Worm (Caenorhabditis elegans) whole organism, mixed stage, embryonic: ENCODE data around the gene mks-3.

Source experiments
- M03D4.4 ChIP-seq: sonication (generic microtip); optimal IDR thresholded peaks from 2 replicates; lab custom pipeline; 2017; ENCODE audit warnings: mild to moderate bottlenecking, missing genetic modification characterization, missing compliant biosample characterization
- bed-3 ChIP-seq: fragments of 200-800 bp; sonication (Bioruptor generic); optimal IDR thresholded peaks from 3 replicates; lab custom pipeline; 2018; ENCODE audit warnings: mild to moderate bottlenecking, missing genetic modification characterization, moderate library complexity, missing compliant biosample characterization
- blmp-1 ChIP-seq: fragments of 150-350 bp; optimal IDR thresholded peaks from 2 replicates; lab custom pipeline; 2014; ENCODE audit warnings: missing biosample characterization, missing genetic modification characterization
- ceh-39 ChIP-seq: fragments of 150-350 bp; optimal IDR thresholded peaks from 2 replicates; lab custom pipeline; 2014; ENCODE audit warnings: missing biosample characterization, missing genetic modification characterization
- ceh-43 ChIP-seq: fragments of 200-800 bp; sonication (Bioruptor generic); optimal IDR thresholded peaks from 2 replicates; lab custom pipeline; 2018; ENCODE audit warnings: mild to moderate bottlenecking, missing genetic modification characterization, moderate library complexity, missing compliant biosample characterization
- ces-1 ChIP-seq: fragments of 150-350 bp; optimal IDR thresholded peaks from 2 replicates; lab custom pipeline; 2014; ENCODE audit warnings: missing biosample characterization, missing genetic modification reagents, missing genetic modification characterization
- cnd-1 ChIP-seq: fragments of 200-800 bp; sonication (Bioruptor generic); optimal IDR thresholded peaks from 2 replicates; lab custom pipeline; 2018; ENCODE audit warnings: mild to moderate bottlenecking, missing genetic modification characterization, missing compliant biosample characterization
- elt-3 ChIP-seq: fragments of 150-350 bp; optimal IDR thresholded peaks from 2 replicates; lab custom pipeline; 2014; ENCODE audit warnings: missing biosample characterization, missing genetic modification characterization
- flh-1 ChIP-seq: fragments of 200-800 bp; sonication (Bioruptor generic); optimal IDR thresholded peaks from 2 replicates; lab custom pipeline; 2018; ENCODE audit warnings: mild to moderate bottlenecking, missing genetic modification characterization, moderate library complexity, missing compliant biosample characterization
- ham-2 ChIP-seq: fragments of 200-800 bp; sonication (Bioruptor generic); optimal IDR thresholded peaks from 2 replicates; lab custom pipeline; 2018; ENCODE audit warnings: mild to moderate bottlenecking, missing genetic modification characterization, missing compliant biosample characterization
- hlh-1 ChIP-seq: fragments of 150-350 bp; optimal IDR thresholded peaks from 2 replicates; lab custom pipeline; 2014; ENCODE audit warnings: missing biosample characterization, missing genetic modification reagents, missing genetic modification characterization
- lin-13 ChIP-seq: fragments of 150-350 bp; optimal IDR thresholded peaks from 2 replicates; lab custom pipeline; 2014; ENCODE audit warnings: missing biosample characterization, missing genetic modification characterization
- lin-32 ChIP-seq: fragments of 200-800 bp; sonication (Bioruptor generic); optimal IDR thresholded peaks from 2 replicates; lab custom pipeline; 2018; ENCODE audit warnings: mild to moderate bottlenecking, missing genetic modification characterization, missing compliant biosample characterization
- lsy-2 ChIP-seq: fragments of 150-350 bp; optimal IDR thresholded peaks from 2 replicates; lab custom pipeline; 2014; ENCODE audit warnings: missing biosample characterization, missing genetic modification characterization
- mab-5 ChIP-seq: fragments of 150-350 bp; optimal IDR thresholded peaks from 2 replicates; lab custom pipeline; 2014; ENCODE audit warnings: missing biosample characterization, missing genetic modification characterization
- mep-1 ChIP-seq: fragments of 150-350 bp; optimal IDR thresholded peaks from 2 replicates; lab custom pipeline; 2017; ENCODE audit warnings: missing biosample characterization, missing genetic modification reagents, missing genetic modification characterization, inconsistent platforms
- mls-2 ChIP-seq: sonication (generic microtip); optimal IDR thresholded peaks from 2 replicates; lab custom pipeline; 2016; ENCODE audit warnings: mild to moderate bottlenecking, missing genetic modification characterization, moderate library complexity, missing compliant biosample characterization
- nhr-12 ChIP-seq: fragments of 150-350 bp; optimal IDR thresholded peaks from 2 replicates; lab custom pipeline; 2014; ENCODE audit warnings: missing biosample characterization, missing genetic modification characterization
- nhr-2 ChIP-seq: fragments of 150-350 bp; optimal IDR thresholded peaks from 2 replicates; lab custom pipeline; 2014; ENCODE audit warnings: missing biosample characterization, missing genetic modification characterization
- nhr-237 ChIP-seq: fragments of 150-350 bp; optimal IDR thresholded peaks from 2 replicates; lab custom pipeline; 2014; ENCODE audit warnings: missing biosample characterization, missing genetic modification characterization
- nhr-76 ChIP-seq: sonication (generic microtip); optimal IDR thresholded peaks from 2 replicates; lab custom pipeline; 2017; ENCODE audit warnings: missing biosample characterization, missing genetic modification characterization
- pha-4 ChIP-seq: fragments of 150-350 bp; optimal IDR thresholded peaks from 2 replicates; lab custom pipeline; 2018; ENCODE audit warnings: missing biosample characterization, missing genetic modification reagents, missing genetic modification characterization
- sem-2 ChIP-seq: fragments of 200-800 bp; sonication (Bioruptor generic); optimal IDR thresholded peaks from 2 replicates; lab custom pipeline; 2018; ENCODE audit warnings: mild to moderate bottlenecking, missing genetic modification characterization, missing compliant biosample characterization
- snpc-4 ChIP-seq: fragments of 150-350 bp; optimal IDR thresholded peaks from 2 replicates; lab custom pipeline; 2014; ENCODE audit warnings: missing biosample characterization, missing genetic modification characterization
- sptf-1 ChIP-seq: sonication (generic microtip); optimal IDR thresholded peaks from 2 replicates; lab custom pipeline; 2017; ENCODE audit warnings: mild to moderate bottlenecking, missing genetic modification characterization, moderate library complexity, missing compliant biosample characterization
- tbx-8 ChIP-seq: fragments of 200-800 bp; sonication (Bioruptor generic); optimal IDR thresholded peaks from 2 replicates; lab custom pipeline; 2018; ENCODE audit warnings: mild to moderate bottlenecking, missing genetic modification characterization, moderate library complexity, missing compliant biosample characterization
- unc-39 ChIP-seq: fragments of 150-350 bp; optimal IDR thresholded peaks from 2 replicates; lab custom pipeline; 2014; ENCODE audit warnings: missing biosample characterization, missing genetic modification characterization
- unc-62 ChIP-seq: fragments of 150-350 bp; optimal IDR thresholded peaks from 2 replicates; lab custom pipeline; 2014; ENCODE audit warnings: missing biosample characterization, missing genetic modification reagents, missing genetic modification characterization
- zip-8 ChIP-seq: fragments of 150-350 bp; optimal IDR thresholded peaks from 2 replicates; lab custom pipeline; 2014; ENCODE audit warnings: missing biosample characterization, missing genetic modification characterization
- ztf-11 ChIP-seq: fragments of 150-350 bp; optimal IDR thresholded peaks from 2 replicates; lab custom pipeline; 2014; ENCODE audit warnings: missing biosample characterization, missing genetic modification characterization

mks-3 gene

ce11 chrII:7628640-7629039 is 45.2 kb upstream of the mks-3 start:
- TF ChIP-seq ces-1 (no peak), pha-4 (tag; lab: Kevin White, UChicago) (no peak), elt-3 (tag; lab: Kevin White, UChicago) (no peak), cnd-1 (no peak), lin-13 (no peak), ham-2 (GFP tag; lab: Kevin White, UChicago) (no peak), nhr-237 (no peak), mep-1 (no peak), sptf-1 (tag; lab: Kevin White, UChicago) (no peak), bed-3 (GFP tag; lab: Kevin White, UChicago) (no peak), tbx-8 (no peak), ceh-39 (no peak), snpc-4 (tag; lab: Kevin White, UChicago) (no peak), unc-39 (no peak)
- TF ChIP-seq, all 35 proteins: peak for 0

- no peak for TF ChIP-seq zip-8 (tag; lab: Kevin White, UChicago)
- peak; percentile 89 for TF ChIP-seq ces-1
- TF ChIP-seq, all 35 proteins: peak for 1
These were observed 41.5 kb upstream of the mks-3 start for ce11 chrII:7624995-7625394.

ce11 chrII:7624272-7624671 is 40.8 kb upstream of the mks-3 start:
- TF ChIP-seq lin-32 (peak; percentile 39), nhr-76 (tag; lab: Kevin White, UChicago) (no peak), zip-8 (tag; lab: Kevin White, UChicago) (no peak), mls-2 (tag; lab: Kevin White, UChicago) (peak; percentile 2), ham-2 (GFP tag; lab: Kevin White, UChicago) (peak; percentile 33), hlh-1 (tag; lab: Kevin White, UChicago) (peak; percentile 9)

- TF ChIP-seq sptf-1 (tag; lab: Kevin White, UChicago) (no peak), mab-5 (no peak), ztf-11 (tag; lab: Kevin White, UChicago) (no peak), bed-3 (GFP tag; lab: Kevin White, UChicago) (no peak), nhr-12 (tag; lab: Kevin White, UChicago) (no peak), lsy-2 (tag; lab: Kevin White, UChicago) (no peak), unc-62 (GFP tag; lab: Kevin White, UChicago) (peak; percentile 24), nhr-237 (no peak), pha-4 (tag; lab: Kevin White, UChicago) (peak; percentile 72), snpc-4 (tag; lab: Kevin White, UChicago) (no peak), sem-2 (no peak), hlh-1 (tag; lab: Kevin White, UChicago) (no peak), ceh-43 (GFP tag; lab: Kevin White, UChicago) (no peak), lin-13 (no peak), elt-3 (tag; lab: Kevin White, UChicago) (no peak), tbx-8 (no peak)
- TF ChIP-seq, all 35 proteins: peak for 2
These were observed 40.0 kb upstream of the mks-3 start for ce11 chrII:7623466-7623865.

ce11 chrII:7621513-7621912 is 38.1 kb upstream of the mks-3 start:
- no peak for TF ChIP-seq nhr-2
- TF ChIP-seq blmp-1 (tag; lab: Kevin White, UChicago), result peak; percentile 81
- TF ChIP-seq cnd-1, result no peak
- TF ChIP-seq, all 35 proteins: peak for 1

- TF ChIP-seq zip-8 (tag; lab: Kevin White, UChicago), result no peak
- no peak for TF ChIP-seq mab-5
- no peak for TF ChIP-seq hlh-1 (tag; lab: Kevin White, UChicago)
- no peak for TF ChIP-seq lin-32
- TF ChIP-seq sem-2, result no peak
- TF ChIP-seq flh-1, result no peak
- no peak for TF ChIP-seq cnd-1
- no peak for TF ChIP-seq M03D4.4
- no peak for TF ChIP-seq snpc-4 (tag; lab: Kevin White, UChicago)
- no peak for TF ChIP-seq nhr-2
- no peak for TF ChIP-seq bed-3 (GFP tag; lab: Kevin White, UChicago)
- TF ChIP-seq lin-13, result no peak
- no peak for TF ChIP-seq blmp-1 (tag; lab: Kevin White, UChicago)
These were observed 37.0 kb upstream of the mks-3 start, which contains the start of gene R07G3.8 for ce11 chrII:7620413-7620812. Gene R07G3.8, minus strand, starts transcription at chrII:7620513.
